Worm (Caenorhabditis elegans): ENCODE results near the gene R05C11.2.

- TF ChIP-seq ztf-23 (GFP tag; IDR thresholded peaks at IDR 0.05) (no peak), ztf-29 (GFP tag; IDR thresholded peaks at IDR 0.05) (no peak), klf-2 (GFP tag; conservative IDR thresholded peaks at IDR 0.05) (no peak), ref-1 (GFP tag; conservative IDR thresholded peaks at IDR 0.05) (no peak), flt-1 (GFP tag; IDR thresholded peaks at IDR 0.05) (no peak)
Observed at ce11 chrIV:2099771-2100170, 40.9 kb upstream of the R05C11.2 start, which contains the start of gene C23H5.11.

Data from whole organism, midembryonic.